Fruit fly (Drosophila melanogaster) S2 (cell line): ENCODE measurements around the gene CG42324.

Source experiments
- CG8478 ChIP-seq: fragments of >200 bp; optimal IDR thresholded peaks from 2 replicates; lab custom pipeline; 2018
- CTCF ChIP-seq, 2 experiments: fragments of >200 bp; optimal IDR thresholded peaks; 2 replicates each; lab custom pipeline; 2018

DNA sequence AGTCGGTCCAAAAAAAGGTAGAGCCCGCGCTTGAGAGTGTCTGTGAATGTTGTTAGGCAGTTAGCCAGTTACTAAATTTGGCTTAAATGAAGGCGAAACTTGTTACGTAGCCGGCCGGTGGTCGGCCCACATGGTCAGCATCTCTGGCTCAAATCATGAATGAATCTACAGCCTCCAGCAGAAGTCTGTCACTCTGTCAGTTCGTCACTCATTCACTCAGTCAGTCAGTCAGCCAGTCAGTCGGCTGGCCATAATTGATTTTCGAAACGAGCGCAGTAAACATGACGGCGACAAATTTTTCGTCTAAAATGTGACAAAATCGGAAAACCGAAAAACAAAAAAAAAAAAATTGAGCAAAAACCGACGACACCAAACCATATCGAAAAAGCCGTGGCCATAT, 17.8 kb upstream of the CG42324 start:
- TF ChIP-seq CTCF (optimal IDR thresholded peaks at IDR 0.05; lab: Kevin White, UChicago) (no peak), CG8478 (no peak)
